Worm (Caenorhabditis elegans) whole organism, young adult: ENCODE measurements around the gene F37A4.4.

Source experiments
- B0035.1 ChIP-seq: sonication (generic microtip); optimal IDR thresholded peaks from 2 replicates; lab custom pipeline; 2016; ENCODE audit warnings: missing genetic modification characterization, mild to moderate bottlenecking, missing compliant biosample characterization, missing genotype, missing genetic modification reagents
- B0261.1 ChIP-seq: sonication (generic microtip); optimal IDR thresholded peaks from 2 replicates; lab custom pipeline; 2016; ENCODE audit warnings: mild to moderate bottlenecking, missing genetic modification characterization, moderate library complexity, missing compliant biosample characterization
- B0336.3 ChIP-seq: fragments of 200-800 bp; sonication (Bioruptor generic); IDR thresholded peaks from 2 replicates; pipeline ENCODE4 v1.3.6; 2022; ENCODE audit warnings: missing genetic modification characterization, missing compliant biosample characterization
- F10E7.11 ChIP-seq: sonication (generic microtip); optimal IDR thresholded peaks from 2 replicates; lab custom pipeline; 2017; ENCODE audit warnings: mild to moderate bottlenecking, missing genetic modification characterization, moderate library complexity, missing compliant biosample characterization
- F22D6.2 ChIP-seq: sonication (generic microtip); optimal IDR thresholded peaks from 2 replicates; lab custom pipeline; 2016; ENCODE audit warnings: mild to moderate bottlenecking, missing genetic modification characterization, missing compliant biosample characterization
- F23B12.7 ChIP-seq: sonication (generic microtip); optimal IDR thresholded peaks from 2 replicates; lab custom pipeline; 2017; ENCODE audit warnings: missing genetic modification characterization, mild to moderate bottlenecking, missing compliant biosample characterization, antibody characterized with exemption, moderate library complexity; ENCODE audit not compliant: insufficient read depth
- F52B5.7 ChIP-seq: sonication (generic microtip); optimal IDR thresholded peaks from 2 replicates; lab custom pipeline; 2016; ENCODE audit warnings: mild to moderate bottlenecking, missing genetic modification characterization, missing compliant biosample characterization
- F57C9.4 ChIP-seq: sonication (generic microtip); optimal IDR thresholded peaks from 2 replicates; lab custom pipeline; 2017; ENCODE audit warnings: mild to moderate bottlenecking, missing genetic modification characterization, missing compliant biosample characterization
- T07F8.4 ChIP-seq: sonication (generic microtip); optimal IDR thresholded peaks from 2 replicates; lab custom pipeline; 2016; ENCODE audit warnings: mild to moderate bottlenecking, missing genetic modification characterization, moderate library complexity, missing compliant biosample characterization
- T26A5.8 ChIP-seq: sonication (generic microtip); optimal IDR thresholded peaks from 2 replicates; lab custom pipeline; 2016; ENCODE audit warnings: missing genetic modification characterization, missing compliant biosample characterization
- Y95B8A.8 ChIP-seq: fragments of 200-800 bp; sonication (Bioruptor generic); IDR thresholded peaks from 2 replicates; pipeline ENCODE4 v1.3.6; 2022; ENCODE audit warnings: missing genetic modification reagents, missing genetic modification characterization, missing compliant biosample characterization
- aptf-3 ChIP-seq: fragments of 200-800 bp; sonication (Bioruptor generic); IDR thresholded peaks from 2 replicates; pipeline ENCODE4 v1.3.6; 2022; ENCODE audit warnings: missing genetic modification characterization, missing compliant biosample characterization
- bed-1 ChIP-seq: fragments of 200-800 bp; sonication (Bioruptor generic); IDR thresholded peaks from 2 replicates; pipeline ENCODE4 v1.3.6; 2022; ENCODE audit warnings: missing genetic modification reagents, missing genetic modification characterization, missing compliant biosample characterization
- ccch-3 ChIP-seq: fragments of 200-800 bp; sonication (Bioruptor generic); optimal IDR thresholded peaks from 2 replicates; lab custom pipeline; 2018; ENCODE audit warnings: mild to moderate bottlenecking, missing genetic modification characterization, missing compliant biosample characterization
- cebp-1 ChIP-seq, 2 experiments: fragments of 200-800 bp in 1 of 2; sonication (Bioruptor generic) in 1 of 2; sonication (generic microtip) in 1 of 2; IDR thresholded peaks in 1 of 2; optimal IDR thresholded peaks in 1 of 2; 2 replicates each; pipeline versions ENCODE4 v1.3.6 to Lab custom; 2017 to 2022; ENCODE audit warnings: missing compliant biosample characterization in 2 of 2, missing genetic modification characterization in 2 of 2, mild to moderate bottlenecking in 1 of 2, missing genetic modification reagents in 1 of 2, moderate library complexity in 1 of 2
- cebp-2 ChIP-seq: fragments of 200-800 bp; sonication (Bioruptor generic); IDR thresholded peaks from 2 replicates; pipeline ENCODE4 v1.3.6; 2022; ENCODE audit warnings: missing genetic modification characterization, missing compliant biosample characterization
- ceh-40 ChIP-seq: fragments of 200-800 bp; sonication (Bioruptor generic); IDR thresholded peaks from 2 replicates; pipeline ENCODE4 v1.3.6; 2022; ENCODE audit warnings: missing genetic modification characterization, missing compliant biosample characterization
- ceh-79 ChIP-seq: sonication (generic microtip); optimal IDR thresholded peaks from 2 replicates; lab custom pipeline; 2017; ENCODE audit warnings: mild to moderate bottlenecking, missing genetic modification characterization, missing compliant biosample characterization
- chd-7 ChIP-seq: sonication (generic microtip); optimal IDR thresholded peaks from 2 replicates; lab custom pipeline; 2016; ENCODE audit warnings: mild to moderate bottlenecking, missing genetic modification characterization, moderate library complexity, missing compliant biosample characterization
- dpl-1 ChIP-seq: fragments of 150-350 bp; optimal IDR thresholded peaks from 2 replicates; lab custom pipeline; 2014; ENCODE audit warnings: missing biosample characterization, missing genetic modification reagents, missing genetic modification characterization
- gei-17 ChIP-seq: fragments of 200-800 bp; sonication (Bioruptor generic); optimal IDR thresholded peaks from 2 replicates; lab custom pipeline; 2018; ENCODE audit warnings: mild to moderate bottlenecking, missing genetic modification characterization, missing compliant biosample characterization
- hsf-1 ChIP-seq: fragments of 200-800 bp; sonication (Bioruptor generic); IDR thresholded peaks from 2 replicates; pipeline ENCODE4 v1.3.6; 2022; ENCODE audit warnings: missing genetic modification reagents, missing genetic modification characterization, missing compliant biosample characterization
- let-607 ChIP-seq, 2 experiments: fragments of 200-800 bp in 1 of 2; sonication (Bioruptor generic) in 1 of 2; sonication (generic microtip) in 1 of 2; optimal IDR thresholded peaks; 2 replicates each; lab custom pipeline; 2016 to 2018; ENCODE audit warnings: mild to moderate bottlenecking in 2 of 2, missing compliant biosample characterization in 2 of 2, missing genetic modification characterization in 2 of 2, moderate library complexity in 2 of 2, missing genotype in 1 of 2
- lin-54 ChIP-seq: fragments of 200-800 bp; sonication (Bioruptor generic); optimal IDR thresholded peaks from 2 replicates; lab custom pipeline; 2018; ENCODE audit warnings: mild to moderate bottlenecking, missing genetic modification characterization, missing compliant biosample characterization
- madf-10 ChIP-seq: sonication (generic microtip); optimal IDR thresholded peaks from 2 replicates; lab custom pipeline; 2016; ENCODE audit warnings: mild to moderate bottlenecking, missing genetic modification characterization, missing compliant biosample characterization
- nfya-2 ChIP-seq: fragments of 200-800 bp; sonication (Bioruptor generic); IDR thresholded peaks from 2 replicates; pipeline ENCODE4 v1.3.6; 2022; ENCODE audit warnings: missing genetic modification reagents, missing genetic modification characterization, missing compliant biosample characterization
- nhr-27 ChIP-seq: fragments of 200-800 bp; sonication (Bioruptor generic); optimal IDR thresholded peaks from 2 replicates; lab custom pipeline; 2018; ENCODE audit warnings: mild to moderate bottlenecking, missing genetic modification characterization, moderate library complexity, missing compliant biosample characterization
- nhr-80 ChIP-seq: sonication (generic microtip); optimal IDR thresholded peaks from 2 replicates; lab custom pipeline; 2016; ENCODE audit warnings: missing genetic modification characterization, missing compliant biosample characterization
- rpc-1 ChIP-seq, 2 experiments: fragments of 150-350 bp in 1 of 2; sonication (generic microtip) in 1 of 2; optimal IDR thresholded peaks; 2 replicates each; lab custom pipeline; 2014 to 2018; ENCODE audit warnings: missing biosample characterization in 1 of 2, missing genetic modification characterization in 1 of 2, missing genetic modification reagents in 1 of 2, missing genotype in 1 of 2
- sdz-38 ChIP-seq: sonication (generic microtip); optimal IDR thresholded peaks from 2 replicates; lab custom pipeline; 2016; ENCODE audit warnings: missing genotype, missing genetic modification characterization, missing compliant biosample characterization
- tbx-9 ChIP-seq: sonication (generic microtip); optimal IDR thresholded peaks from 2 replicates; lab custom pipeline; 2016; ENCODE audit warnings: borderline replicate concordance, missing genetic modification characterization, inconsistent platforms, missing compliant biosample characterization
- unc-130 ChIP-seq: sonication (generic microtip); optimal IDR thresholded peaks from 2 replicates; lab custom pipeline; 2016; ENCODE audit warnings: missing genetic modification reagents, missing genetic modification characterization, missing compliant biosample characterization
- zfh-2 ChIP-seq: fragments of 200-800 bp; sonication (Bioruptor generic); conservative IDR thresholded peaks from 2 replicates; pipeline ENCODE4 v1.3.6; 2022; ENCODE audit warnings: missing genetic modification reagents, missing genetic modification characterization, missing compliant biosample characterization
- ztf-28 ChIP-seq: fragments of 200-800 bp; sonication (Bioruptor generic); IDR thresholded peaks from 2 replicates; pipeline ENCODE4 v1.3.6; 2022; ENCODE audit warnings: missing genetic modification reagents, missing genetic modification characterization, missing compliant biosample characterization
- ztf-3 ChIP-seq: fragments of 200-800 bp; sonication (Bioruptor generic); optimal IDR thresholded peaks from 2 replicates; lab custom pipeline; 2018; ENCODE audit warnings: mild to moderate bottlenecking, missing genetic modification characterization, missing compliant biosample characterization

Gene F37A4.4

ce11 chrIII:6746668-6747067, 33.3 kb downstream of the F37A4.4 start:
- TF ChIP-seq F23B12.7 (tag; lab: Kevin White, UChicago) (no peak), rpc-1 (optimal IDR thresholded peaks at IDR 0.05; lab: Kevin White, UChicago) (no peak), rpc-1 (tag; optimal IDR thresholded peaks at IDR 0.05; lab: Kevin White, UChicago) (no peak), nhr-27 (no peak), F57C9.4 (no peak), gei-17 (no peak), ztf-28 (GFP tag; lab: Robert Waterston, UW) (no peak), let-607 (tag; optimal IDR thresholded peaks at IDR 0.05; lab: Kevin White, UChicago) (no peak), Y95B8A.8 (GFP tag; lab: Robert Waterston, UW) (no peak), B0261.1 (tag; lab: Kevin White, UChicago) (no peak), cebp-1 (GFP tag; IDR thresholded peaks at IDR 0.05; lab: Robert Waterston, UW) (no peak), cebp-1 (tag; optimal IDR thresholded peaks at IDR 0.05; lab: Kevin White, UChicago) (no peak), T07F8.4 (no peak), unc-130 (GFP tag; lab: Kevin White, UChicago) (no peak)

- no peak for TF ChIP-seq ceh-79
- TF ChIP-seq nfya-2: no peak
- TF ChIP-seq B0035.1 (tag; lab: Kevin White, UChicago): no peak
- no peak for TF ChIP-seq chd-7 (tag; lab: Kevin White, UChicago)
These were observed 39.2 kb downstream of the F37A4.4 start for ce11 chrIII:6752612-6753011.

- TF ChIP-seq bed-1 (GFP tag; lab: Robert Waterston, UW): no peak
- TF ChIP-seq dpl-1 (GFP tag; lab: Kevin White, UChicago): no peak
- no peak for TF ChIP-seq B0336.3 (GFP tag; lab: Robert Waterston, UW)
- TF ChIP-seq zfh-2 (GFP tag; lab: Robert Waterston, UW): no peak
- TF ChIP-seq cebp-2: no peak
- no peak for TF ChIP-seq T26A5.8 (tag; lab: Kevin White, UChicago)
- no peak for TF ChIP-seq tbx-9 (tag; lab: Kevin White, UChicago)
- TF ChIP-seq hsf-1 (GFP tag; lab: Robert Waterston, UW): no peak
- no peak for TF ChIP-seq ztf-3 (GFP tag; lab: Kevin White, UChicago)
- TF ChIP-seq nhr-80 (tag; lab: Kevin White, UChicago): no peak
- TF ChIP-seq ceh-40 (GFP tag; lab: Robert Waterston, UW): no peak
- TF ChIP-seq madf-10: no peak
- TF ChIP-seq aptf-3: no peak
- TF ChIP-seq ccch-3 (GFP tag; lab: Kevin White, UChicago): no peak
- TF ChIP-seq F10E7.11 (tag; lab: Kevin White, UChicago): no peak
- TF ChIP-seq lin-54: no peak
- TF ChIP-seq F52B5.7 (tag; lab: Kevin White, UChicago): no peak
- no peak for TF ChIP-seq sdz-38 (tag; lab: Kevin White, UChicago)
- TF ChIP-seq F22D6.2 (tag; lab: Kevin White, UChicago): no peak
These were observed 43.4 kb downstream of the F37A4.4 start for ce11 chrIII:6756769-6757168.
